Worm (Caenorhabditis elegans) whole organism, L2 larva: Measurements from ENCODE around the gene lido-15.
A peak's percentile ranks its signal among the peaks of the same experiment; 100 is the strongest.

ENCODE experiments used
- C34F6.9 ChIP-seq: fragments of 150-350 bp; optimal IDR thresholded peaks from 2 replicates; lab custom pipeline; 2014; ENCODE audit warnings: missing biosample characterization, missing genetic modification characterization
- F13H6.1 ChIP-seq: sonication (generic microtip); optimal IDR thresholded peaks from 2 replicates; lab custom pipeline; 2016; ENCODE audit warnings: missing genetic modification characterization, missing compliant biosample characterization
- R02D3.7 ChIP-seq: fragments of 150-350 bp; optimal IDR thresholded peaks from 2 replicates; lab custom pipeline; 2014; ENCODE audit warnings: missing biosample characterization, missing genetic modification characterization
- alr-1 ChIP-seq: fragments of 150-350 bp; optimal IDR thresholded peaks from 2 replicates; lab custom pipeline; 2014; ENCODE audit warnings: missing biosample characterization, missing genetic modification characterization
- aly-2 ChIP-seq: fragments of 150-350 bp; optimal IDR thresholded peaks from 2 replicates; lab custom pipeline; 2014; ENCODE audit warnings: missing biosample characterization, missing genetic modification characterization
- blmp-1 ChIP-seq: sonication (generic microtip); optimal IDR thresholded peaks from 2 replicates; lab custom pipeline; 2017; ENCODE audit warnings: missing genetic modification characterization, mild to moderate bottlenecking, missing compliant biosample characterization, antibody characterized with exemption, moderate library complexity; ENCODE audit not compliant: insufficient read depth
- ceh-82 ChIP-seq: fragments of 150-350 bp; optimal IDR thresholded peaks from 2 replicates; lab custom pipeline; 2014; ENCODE audit warnings: missing biosample characterization, missing genetic modification characterization
- crh-2 ChIP-seq: sonication (generic microtip); optimal IDR thresholded peaks from 2 replicates; lab custom pipeline; 2017; ENCODE audit warnings: missing biosample characterization, missing genetic modification characterization
- egl-27 ChIP-seq: sonication (generic microtip); optimal IDR thresholded peaks from 3 replicates; lab custom pipeline; 2017; ENCODE audit warnings: missing biosample characterization, missing genetic modification reagents, missing genetic modification characterization
- elt-1 ChIP-seq: fragments of 150-350 bp; optimal IDR thresholded peaks from 2 replicates; lab custom pipeline; 2014; ENCODE audit warnings: missing biosample characterization, missing genetic modification characterization
- lin-11 ChIP-seq: fragments of 150-350 bp; sonication (generic microtip); optimal IDR thresholded peaks from 2 replicates; lab custom pipeline; 2014; ENCODE audit warnings: missing biosample characterization, missing genetic modification characterization, inconsistent platforms, mixed read lengths
- lin-39 ChIP-seq: fragments of 150-350 bp; optimal IDR thresholded peaks from 2 replicates; lab custom pipeline; 2014; ENCODE audit warnings: missing biosample characterization, missing genetic modification reagents, missing genetic modification characterization
- lsy-2 ChIP-seq, 2 experiments: fragments of 150-350 bp in 1 of 2; sonication (generic microtip) in 1 of 2; optimal IDR thresholded peaks; 2 replicates each; lab custom pipeline; 2014 to 2017; ENCODE audit warnings: missing biosample characterization in 2 of 2, missing genetic modification characterization in 2 of 2
- mbf-1 ChIP-seq: sonication (generic microtip); optimal IDR thresholded peaks from 2 replicates; lab custom pipeline; 2017; ENCODE audit warnings: missing biosample characterization, missing genetic modification characterization
- mdl-1 ChIP-seq, 2 experiments: fragments of 150-350 bp in 1 of 2; sonication (generic microtip) in 1 of 2; optimal IDR thresholded peaks; 2 replicates each; lab custom pipeline; 2017; ENCODE audit warnings: missing biosample characterization in 2 of 2, missing genetic modification characterization in 2 of 2
- nhr-10 ChIP-seq: sonication (generic microtip); optimal IDR thresholded peaks from 2 replicates; lab custom pipeline; 2017; ENCODE audit warnings: missing biosample characterization, missing genetic modification characterization
- nhr-11 ChIP-seq: fragments of 150-350 bp; optimal IDR thresholded peaks from 2 replicates; lab custom pipeline; 2014; ENCODE audit warnings: missing biosample characterization, missing genetic modification characterization
- nhr-21 ChIP-seq: fragments of 150-350 bp; optimal IDR thresholded peaks from 2 replicates; lab custom pipeline; 2014; ENCODE audit warnings: missing biosample characterization, missing genetic modification characterization
- nhr-237 ChIP-seq: fragments of 150-350 bp; optimal IDR thresholded peaks from 2 replicates; lab custom pipeline; 2014; ENCODE audit warnings: missing biosample characterization, missing genetic modification characterization
- nhr-25 ChIP-seq: fragments of 150-350 bp; sonication (generic microtip); optimal IDR thresholded peaks from 3 replicates; lab custom pipeline; 2014; ENCODE audit warnings: missing biosample characterization, missing genetic modification characterization
- peb-1 ChIP-seq: fragments of 150-350 bp; optimal IDR thresholded peaks from 2 replicates; lab custom pipeline; 2014; ENCODE audit warnings: missing biosample characterization, missing genetic modification characterization
- sma-3 ChIP-seq: sonication (generic microtip); optimal IDR thresholded peaks from 2 replicates; lab custom pipeline; 2016; ENCODE audit warnings: missing genetic modification reagents, missing genetic modification characterization, missing compliant biosample characterization
- snpc-4 ChIP-seq: fragments of 150-350 bp; optimal IDR thresholded peaks from 2 replicates; lab custom pipeline; 2014; ENCODE audit warnings: missing biosample characterization, missing genetic modification characterization
- unc-55 ChIP-seq: fragments of 150-350 bp; sonication (generic microtip); optimal IDR thresholded peaks from 3 replicates; lab custom pipeline; 2014; ENCODE audit warnings: missing biosample characterization, missing genetic modification reagents, missing genetic modification characterization
- ztf-1 ChIP-seq: fragments of 200-800 bp; sonication (Bioruptor generic); conservative IDR thresholded peaks from 2 replicates; pipeline ENCODE4 v1.3.6; 2022; ENCODE audit warnings: missing genetic modification characterization, missing compliant biosample characterization
- ztf-11 ChIP-seq: sonication (generic microtip); optimal IDR thresholded peaks from 2 replicates; lab custom pipeline; 2017; ENCODE audit warnings: missing biosample characterization, missing genetic modification characterization
- ztf-4 ChIP-seq: fragments of 150-350 bp; optimal IDR thresholded peaks from 2 replicates; lab custom pipeline; 2014; ENCODE audit warnings: missing biosample characterization, missing genetic modification characterization

lido-15 gene

ce11 chrII:3846028-3846427 lies 33.9 kb downstream of the lido-15 start, which contains the start of gene C17A2.2:
Gene C17A2.2, plus strand, starts transcription at chrII:3846328.
- no peak for TF ChIP-seq blmp-1 (tag; lab: Kevin White, UChicago)
- no peak for TF ChIP-seq nhr-11 (tag; lab: Kevin White, UChicago)
- TF ChIP-seq peb-1 (tag; lab: Kevin White, UChicago): no peak
- TF ChIP-seq egl-27: no peak

ce11 chrII:3850655-3851054 lies 38.6 kb downstream of the lido-15 start, which contains the start of gene nhr-72:
Gene nhr-72, minus strand, starts transcription at chrII:3850755.
- no peak for TF ChIP-seq nhr-10 (tag; lab: Kevin White, UChicago)
- no peak for TF ChIP-seq aly-2 (tag; lab: Kevin White, UChicago)
- no peak for TF ChIP-seq sma-3 (GFP tag; lab: Kevin White, UChicago)
- TF ChIP-seq mdl-1 (tag; optimal IDR thresholded peaks at IDR 0.05; lab: Kevin White, UChicago): no peak
- TF ChIP-seq mbf-1 (tag; lab: Kevin White, UChicago): no peak
- no peak for TF ChIP-seq lin-11 (tag; lab: Kevin White, UChicago)
- no peak for TF ChIP-seq F13H6.1 (tag; lab: Kevin White, UChicago)
- TF ChIP-seq lsy-2 (tag; optimal IDR thresholded peaks at IDR 0.05; lab: Kevin White, UChicago): no peak
- no peak for TF ChIP-seq peb-1 (tag; lab: Kevin White, UChicago)
- no peak for TF ChIP-seq blmp-1 (tag; lab: Kevin White, UChicago)
- no peak for TF ChIP-seq nhr-11 (tag; lab: Kevin White, UChicago)
- no peak for TF ChIP-seq ztf-11 (tag; lab: Kevin White, UChicago)
- TF ChIP-seq nhr-21 (tag; lab: Kevin White, UChicago): no peak
- TF ChIP-seq C34F6.9: no peak
- TF ChIP-seq alr-1 (tag; lab: Kevin White, UChicago): no peak

- TF ChIP-seq peb-1 (tag; lab: Kevin White, UChicago) (no peak), ceh-82 (tag; lab: Kevin White, UChicago) (no peak)
Observed at ce11 chrII:3852654-3853053, 40.6 kb downstream of the lido-15 start, which contains the start of gene nhr-257. Gene nhr-257, plus strand, starts transcription at chrII:3852954.

- TF ChIP-seq nhr-21 (tag; lab: Kevin White, UChicago) (no peak), nhr-25 (no peak), sma-3 (GFP tag; lab: Kevin White, UChicago) (no peak), mdl-1 (tag; optimal IDR thresholded peaks at IDR 0.05; lab: Kevin White, UChicago) (no peak), peb-1 (tag; lab: Kevin White, UChicago) (no peak), crh-2 (no peak), lin-39 (tag; lab: Kevin White, UChicago) (no peak), ztf-4 (no peak), alr-1 (tag; lab: Kevin White, UChicago) (no peak), ztf-11 (tag; lab: Kevin White, UChicago) (no peak), nhr-237 (no peak), unc-55 (GFP tag; lab: Kevin White, UChicago) (no peak), C34F6.9 (no peak), lsy-2 (tag; optimal IDR thresholded peaks at IDR 0.05; lab: Kevin White, UChicago) (no peak), R02D3.7 (tag; lab: Kevin White, UChicago) (no peak), mbf-1 (tag; lab: Kevin White, UChicago) (no peak), ztf-1 (no peak)
- TF ChIP-seq, all 48 proteins: peak for 0
Observed at ce11 chrII:3860826-3861225, 48.7 kb downstream of the lido-15 start, which contains the start of gene oac-11. Gene oac-11, minus strand, starts transcription at chrII:3860926.

ce11 chrII:3862053-3862452 lies 50.0 kb downstream of the lido-15 start:
- TF ChIP-seq elt-1 (tag; lab: Kevin White, UChicago) (peak; percentile 76), snpc-4 (tag; lab: Kevin White, UChicago) (no peak), nhr-21 (tag; lab: Kevin White, UChicago) (no peak)
